Worm (Caenorhabditis elegans) whole organism, young adult: ENCODE measurements around the gene R02F2.9.

Source experiments
- B0019.2 ChIP-seq: fragments of 200-800 bp; sonication (Bioruptor generic); conservative IDR thresholded peaks from 2 replicates; pipeline ENCODE4 v1.3.6; 2022; ENCODE audit warnings: missing genetic modification reagents, missing genetic modification characterization, missing compliant biosample characterization
- B0336.3 ChIP-seq: fragments of 200-800 bp; sonication (Bioruptor generic); IDR thresholded peaks from 2 replicates; pipeline ENCODE4 v1.3.6; 2022; ENCODE audit warnings: missing genetic modification characterization, missing compliant biosample characterization
- D2030.7 ChIP-seq: fragments of 200-800 bp; sonication (Bioruptor generic); IDR thresholded peaks from 2 replicates; pipeline ENCODE4 v1.3.6; 2022; ENCODE audit warnings: missing genetic modification reagents, missing genetic modification characterization, missing compliant biosample characterization
- F22D6.2 ChIP-seq: sonication (generic microtip); optimal IDR thresholded peaks from 2 replicates; lab custom pipeline; 2016; ENCODE audit warnings: mild to moderate bottlenecking, missing genetic modification characterization, missing compliant biosample characterization
- F37B4.10 ChIP-seq: fragments of 200-800 bp; sonication (Bioruptor generic); IDR thresholded peaks from 2 replicates; pipeline ENCODE4 v1.3.6; 2022; ENCODE audit warnings: missing genetic modification characterization, missing compliant biosample characterization
- K11D2.4 ChIP-seq: fragments of 200-800 bp; sonication (Bioruptor generic); IDR thresholded peaks from 2 replicates; pipeline ENCODE4 v1.3.6; 2022; ENCODE audit warnings: missing genetic modification reagents, missing genetic modification characterization, missing compliant biosample characterization
- ama-1 ChIP-seq, 3 experiments: fragments of 150-350 bp in 1 of 3; sonication (generic microtip) in 2 of 3; optimal IDR thresholded peaks; 2 replicates each; lab custom pipeline; 2014 to 2018; ENCODE audit warnings: missing biosample characterization in 2 of 3, missing genetic modification characterization in 2 of 3, missing genetic modification reagents in 2 of 3
- attf-5 ChIP-seq: fragments of 200-800 bp; sonication (Bioruptor generic); optimal IDR thresholded peaks from 2 replicates; lab custom pipeline; 2018; ENCODE audit warnings: mild to moderate bottlenecking, missing genetic modification characterization, missing compliant biosample characterization
- ccch-3 ChIP-seq: fragments of 200-800 bp; sonication (Bioruptor generic); optimal IDR thresholded peaks from 2 replicates; lab custom pipeline; 2018; ENCODE audit warnings: mild to moderate bottlenecking, missing genetic modification characterization, missing compliant biosample characterization
- ceh-100 ChIP-seq: fragments of 200-800 bp; sonication (Bioruptor generic); IDR thresholded peaks from 2 replicates; pipeline ENCODE4 v1.3.6; 2022; ENCODE audit warnings: missing genetic modification reagents, missing genetic modification characterization, missing compliant biosample characterization
- ceh-27 ChIP-seq: fragments of 200-800 bp; sonication (Bioruptor generic); optimal IDR thresholded peaks from 2 replicates; lab custom pipeline; 2018; ENCODE audit warnings: mild to moderate bottlenecking, missing genetic modification characterization, moderate library complexity, missing compliant biosample characterization
- ceh-40 ChIP-seq: fragments of 200-800 bp; sonication (Bioruptor generic); IDR thresholded peaks from 2 replicates; pipeline ENCODE4 v1.3.6; 2022; ENCODE audit warnings: missing genetic modification characterization, missing compliant biosample characterization
- ceh-79 ChIP-seq: sonication (generic microtip); optimal IDR thresholded peaks from 2 replicates; lab custom pipeline; 2017; ENCODE audit warnings: mild to moderate bottlenecking, missing genetic modification characterization, missing compliant biosample characterization
- ceh-91 ChIP-seq: fragments of 200-800 bp; sonication (Bioruptor generic); IDR thresholded peaks from 2 replicates; pipeline ENCODE4 v1.3.6; 2022; ENCODE audit warnings: missing genetic modification reagents, missing genetic modification characterization, missing compliant biosample characterization
- dpl-1 ChIP-seq: fragments of 150-350 bp; optimal IDR thresholded peaks from 2 replicates; lab custom pipeline; 2014; ENCODE audit warnings: missing biosample characterization, missing genetic modification reagents, missing genetic modification characterization
- egl-18 ChIP-seq: fragments of 200-800 bp; sonication (Bioruptor generic); IDR thresholded peaks from 2 replicates; pipeline ENCODE4 v1.3.6; 2022; ENCODE audit warnings: missing genetic modification reagents, missing genetic modification characterization, missing compliant biosample characterization
- egl-44 ChIP-seq: fragments of 200-800 bp; sonication (Bioruptor generic); IDR thresholded peaks from 2 replicates; pipeline ENCODE4 v1.3.6; 2022; ENCODE audit warnings: missing genetic modification reagents, missing genetic modification characterization, missing compliant biosample characterization
- egrh-3 ChIP-seq: fragments of 200-800 bp; sonication (Bioruptor generic); IDR thresholded peaks from 2 replicates; pipeline ENCODE4 v1.3.6; 2022; ENCODE audit warnings: missing genetic modification reagents, missing genetic modification characterization, missing compliant biosample characterization
- gei-17 ChIP-seq: fragments of 200-800 bp; sonication (Bioruptor generic); optimal IDR thresholded peaks from 2 replicates; lab custom pipeline; 2018; ENCODE audit warnings: mild to moderate bottlenecking, missing genetic modification characterization, missing compliant biosample characterization
- hlh-12 ChIP-seq: sonication (generic microtip); optimal IDR thresholded peaks from 2 replicates; lab custom pipeline; 2016; ENCODE audit warnings: missing genetic modification characterization, missing compliant biosample characterization
- hmg-20 ChIP-seq: fragments of 200-800 bp; sonication (Bioruptor generic); IDR thresholded peaks from 2 replicates; pipeline ENCODE4 v1.3.6; 2022; ENCODE audit warnings: missing genetic modification reagents, missing genetic modification characterization, missing compliant biosample characterization
- madf-10 ChIP-seq: sonication (generic microtip); optimal IDR thresholded peaks from 2 replicates; lab custom pipeline; 2016; ENCODE audit warnings: mild to moderate bottlenecking, missing genetic modification characterization, missing compliant biosample characterization
- madf-3 ChIP-seq: fragments of 200-800 bp; sonication (Bioruptor generic); IDR thresholded peaks from 2 replicates; pipeline ENCODE4 v1.3.6; 2022; ENCODE audit warnings: missing genetic modification reagents, missing genetic modification characterization, missing compliant biosample characterization
- madf-6 ChIP-seq: fragments of 200-800 bp; sonication (Bioruptor generic); IDR thresholded peaks from 2 replicates; pipeline ENCODE4 v1.3.6; 2022; ENCODE audit warnings: missing genetic modification reagents, missing genetic modification characterization, missing compliant biosample characterization
- madf-8 ChIP-seq: fragments of 200-800 bp; sonication (Bioruptor generic); conservative IDR thresholded peaks from 2 replicates; pipeline ENCODE4 v1.3.6; 2022; ENCODE audit warnings: missing genetic modification reagents, missing genetic modification characterization, missing compliant biosample characterization
- mcd-1 ChIP-seq: fragments of 200-800 bp; sonication (Bioruptor generic); IDR thresholded peaks from 2 replicates; pipeline ENCODE4 v1.3.6; 2022; ENCODE audit warnings: missing genetic modification reagents, missing genetic modification characterization, missing compliant biosample characterization
- nhr-27 ChIP-seq: fragments of 200-800 bp; sonication (Bioruptor generic); optimal IDR thresholded peaks from 2 replicates; lab custom pipeline; 2018; ENCODE audit warnings: mild to moderate bottlenecking, missing genetic modification characterization, moderate library complexity, missing compliant biosample characterization
- sea-2 ChIP-seq: fragments of 200-800 bp; sonication (Bioruptor generic); IDR thresholded peaks from 2 replicates; pipeline ENCODE4 v1.3.6; 2022; ENCODE audit warnings: missing genetic modification characterization, missing compliant biosample characterization
- snpc-1.1 ChIP-seq: sonication (generic microtip); optimal IDR thresholded peaks from 2 replicates; lab custom pipeline; 2017; ENCODE audit warnings: missing genetic modification characterization, mild to moderate bottlenecking, missing compliant biosample characterization, antibody characterized with exemption, moderate library complexity, missing genotype, missing genetic modification reagents; ENCODE audit not compliant: insufficient read depth
- snpc-4 ChIP-seq, 5 experiments: fragments of 150-350 bp in 1 of 5; sonication (generic microtip) in 4 of 5; optimal IDR thresholded peaks; 2 replicates each; lab custom pipeline; 2014 to 2018; ENCODE audit warnings: missing genetic modification characterization in 5 of 5, missing biosample characterization in 3 of 5, antibody characterized with exemption in 2 of 5, mild to moderate bottlenecking in 2 of 5, missing compliant biosample characterization in 2 of 5, missing genotype in 2 of 5, moderate library complexity in 2 of 5, missing genetic modification reagents in 1 of 5
- tlf-1 ChIP-seq: fragments of 200-800 bp; sonication (Bioruptor generic); optimal IDR thresholded peaks from 2 replicates; lab custom pipeline; 2018; ENCODE audit warnings: mild to moderate bottlenecking, missing genetic modification characterization, missing compliant biosample characterization
- unc-130 ChIP-seq: sonication (generic microtip); optimal IDR thresholded peaks from 2 replicates; lab custom pipeline; 2016; ENCODE audit warnings: missing genetic modification reagents, missing genetic modification characterization, missing compliant biosample characterization
- unc-62 ChIP-seq: fragments of 150-350 bp; optimal IDR thresholded peaks from 2 replicates; lab custom pipeline; 2014; ENCODE audit warnings: missing biosample characterization, missing genetic modification reagents, missing genetic modification characterization
- zfh-2 ChIP-seq: fragments of 200-800 bp; sonication (Bioruptor generic); conservative IDR thresholded peaks from 2 replicates; pipeline ENCODE4 v1.3.6; 2022; ENCODE audit warnings: missing genetic modification reagents, missing genetic modification characterization, missing compliant biosample characterization
- ztf-22 ChIP-seq: fragments of 200-800 bp; sonication (Bioruptor generic); optimal IDR thresholded peaks from 2 replicates; lab custom pipeline; 2018; ENCODE audit warnings: mild to moderate bottlenecking, missing genetic modification characterization, moderate library complexity, missing compliant biosample characterization
- ztf-25 ChIP-seq: fragments of 200-800 bp; sonication (Bioruptor generic); IDR thresholded peaks from 2 replicates; pipeline ENCODE4 v1.3.6; 2022; ENCODE audit warnings: missing genetic modification reagents, missing genetic modification characterization, missing compliant biosample characterization
- ztf-3 ChIP-seq: fragments of 200-800 bp; sonication (Bioruptor generic); optimal IDR thresholded peaks from 2 replicates; lab custom pipeline; 2018; ENCODE audit warnings: mild to moderate bottlenecking, missing genetic modification characterization, missing compliant biosample characterization
- ztf-6 ChIP-seq: fragments of 200-800 bp; sonication (Bioruptor generic); IDR thresholded peaks from 2 replicates; pipeline ENCODE4 v1.3.6; 2022; ENCODE audit warnings: missing genetic modification reagents, missing genetic modification characterization, missing compliant biosample characterization

R02F2.9 gene

DNA sequence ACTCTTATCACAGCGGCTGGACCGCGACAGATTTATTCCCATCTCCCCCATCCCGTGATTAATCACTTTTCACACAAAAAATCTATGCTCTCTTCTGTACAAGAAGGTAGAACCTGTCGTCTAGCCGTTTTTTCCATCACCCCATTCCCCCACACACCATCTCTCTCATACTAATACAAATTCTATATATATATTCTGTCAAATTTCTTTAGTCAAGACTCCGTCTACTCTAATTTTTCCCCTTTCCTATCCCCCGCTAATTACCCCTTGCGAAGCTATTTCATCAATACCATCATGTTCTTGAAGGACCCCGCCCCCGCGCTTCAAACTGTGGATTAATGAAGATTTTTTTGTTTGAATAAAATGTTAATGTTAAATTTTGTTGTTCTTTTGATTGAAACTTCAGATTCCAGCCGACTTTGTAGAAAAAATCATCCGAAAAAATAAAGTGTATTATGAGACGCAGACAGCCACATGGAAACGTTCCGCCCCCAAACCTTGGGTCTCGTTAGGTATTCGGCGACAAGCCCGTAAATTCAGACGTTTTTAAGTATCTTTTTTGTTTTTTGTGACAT, 7.1 kb downstream of the R02F2.9 start (continued):
- peak; percentile 75 for TF ChIP-seq B0336.3
- peak; percentile 37; the same call in 1 of the 2 replicates for TF ChIP-seq mcd-1 (GFP tag; lab: Robert Waterston, UW)
- TF ChIP-seq ceh-40 (GFP tag; lab: Robert Waterston, UW) = no peak
- peak; percentile 50 for TF ChIP-seq madf-10 (tag; lab: Kevin White, UChicago)
- no peak for TF ChIP-seq egl-44
- no peak for TF ChIP-seq D2030.7 (GFP tag; lab: Robert Waterston, UW)
- TF ChIP-seq hmg-20 (GFP tag; lab: Robert Waterston, UW) = peak; percentile 62; the same call in 1 of the 2 replicates
- no peak for TF ChIP-seq ceh-27 (GFP tag; lab: Kevin White, UChicago)
- TF ChIP-seq sea-2 = no peak
- no peak for TF ChIP-seq snpc-4 (GFP tag; optimal IDR thresholded peaks at IDR 0.05; lab: Kevin White, UChicago)
- peak in 1 of 4 experiments; percentile 12 for TF ChIP-seq snpc-4 (tag; optimal IDR thresholded peaks at IDR 0.05; lab: Kevin White, UChicago)
- no peak for TF ChIP-seq ccch-3 (GFP tag; lab: Kevin White, UChicago)
- TF ChIP-seq ceh-79 = peak; percentile 81
- TF ChIP-seq egrh-3 (GFP tag; lab: Robert Waterston, UW) = peak; percentile 4; the same call in 1 of the 2 replicates
- TF ChIP-seq ceh-100 (GFP tag; lab: Robert Waterston, UW) = no peak
- no peak for TF ChIP-seq dpl-1 (GFP tag; lab: Kevin White, UChicago)
- no peak for TF ChIP-seq K11D2.4 (GFP tag; lab: Robert Waterston, UW)
- TF ChIP-seq gei-17 (GFP tag; lab: Kevin White, UChicago) = peak; percentile 62
- TF ChIP-seq ztf-25 (GFP tag; lab: Robert Waterston, UW) = no peak
- TF ChIP-seq attf-5 = peak; percentile 22
- no peak for TF ChIP-seq snpc-1.1 (tag; lab: Kevin White, UChicago)
- TF ChIP-seq hlh-12 (tag; lab: Kevin White, UChicago) = no peak
- TF ChIP-seq unc-62 (GFP tag; lab: Kevin White, UChicago) = no peak
- TF ChIP-seq tlf-1 (GFP tag; lab: Kevin White, UChicago) = peak; percentile 1
- no peak for TF ChIP-seq unc-130 (GFP tag; lab: Kevin White, UChicago)
- no peak for TF ChIP-seq zfh-2
- TF ChIP-seq B0019.2 (GFP tag; lab: Robert Waterston, UW) = no peak
- no peak for TF ChIP-seq F22D6.2
- peak; percentile 48 for TF ChIP-seq ztf-3
- TF ChIP-seq madf-6 = peak; percentile 46; the same call in 1 of the 2 replicates
- TF ChIP-seq madf-8 = no peak
- TF ChIP-seq ama-1 (optimal IDR thresholded peaks at IDR 0.05; lab: Kevin White, UChicago) = peak; percentile 89
- TF ChIP-seq ama-1 (GFP tag; optimal IDR thresholded peaks at IDR 0.05; lab: Kevin White, UChicago) = no peak
- TF ChIP-seq, all 124 proteins: peak for 42

DNA sequence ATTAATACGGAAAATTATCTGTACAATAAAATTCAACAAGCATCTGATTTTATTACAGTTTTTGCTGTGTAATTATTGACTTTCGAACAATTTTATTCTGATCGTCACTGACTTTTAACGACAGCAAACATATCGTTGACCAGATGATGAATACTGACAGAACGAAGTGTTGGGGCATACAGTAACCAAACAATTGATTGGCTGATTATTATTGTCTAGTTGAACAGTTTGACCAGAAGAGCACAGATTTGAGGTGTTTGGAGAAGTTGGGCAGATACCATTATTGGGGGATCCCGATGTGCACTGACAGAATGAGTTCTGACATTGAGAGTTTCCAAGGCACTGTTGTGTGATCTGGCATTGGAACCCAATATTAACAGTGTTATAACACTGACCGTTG, 7.9 kb downstream of the R02F2.9 start:
- no peak for TF ChIP-seq ztf-6
- 0 out of 2 replicates have a peak, but pooled peaks have one; percentile 76 for TF ChIP-seq F37B4.10 (GFP tag; lab: Robert Waterston, UW)

DNA sequence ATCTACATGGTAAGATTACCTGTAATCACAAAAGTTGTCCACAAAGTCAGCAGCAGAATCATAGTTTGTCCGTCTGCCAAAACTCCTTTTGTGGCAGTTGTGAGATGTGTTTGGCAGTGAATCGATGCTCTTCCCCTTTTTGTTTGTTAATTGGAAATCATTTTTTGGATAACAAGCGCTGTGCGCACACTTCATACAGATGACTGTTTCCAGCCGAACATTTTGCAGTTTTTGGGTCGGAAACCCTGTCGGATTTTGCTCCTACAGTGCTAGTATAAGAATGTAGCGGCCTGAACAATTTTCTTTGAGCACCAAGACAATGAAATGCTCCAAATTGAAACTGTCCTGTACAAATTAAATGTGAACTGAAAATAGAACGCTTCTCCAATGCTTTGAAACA, 9.7 kb downstream of the R02F2.9 start, which contains the start of gene D1044.7:
Gene D1044.7 (minus strand): TSS at position 101 of the 400 bp plus-strand sequence.
- TF ChIP-seq egl-18 (GFP tag; lab: Robert Waterston, UW) = no peak
- no peak for TF ChIP-seq ceh-40 (GFP tag; lab: Robert Waterston, UW)
- TF ChIP-seq nhr-27 (tag; lab: Kevin White, UChicago) = no peak
- TF ChIP-seq madf-3 = peak; percentile 34; the same call in 1 of the 2 replicates
- no peak for TF ChIP-seq ceh-91 (GFP tag; lab: Robert Waterston, UW)
- no peak for TF ChIP-seq ztf-22
